Fruit fly (Drosophila melanogaster): ENCODE data around the gene CG18596.

- TF ChIP-seq insv (optimal IDR thresholded peaks at IDR 0.05) (no peak), Sin3A (optimal IDR thresholded peaks at IDR 0.05) (no peak), psq (optimal IDR thresholded peaks at IDR 0.05) (no peak), Myc (optimal IDR thresholded peaks at IDR 0.05) (no peak), h (optimal IDR thresholded peaks at IDR 0.05) (no peak)
Measured at dm6 chr3R:22340207-22340606, 35.5 kb upstream of the CG18596 start, which contains the start of gene CG5388.
